Fruit fly (Drosophila melanogaster): ENCODE results near the gene CG13398.

Gene CG13398

dm6 chr2L:8395996-8396699 lies 18.9 kb downstream of the CG13398 start, which contains the start of the genes Peritrophin-15a and CG13385:
Gene Peritrophin-15a (minus strand): TSS chr2L:8396096.
Gene CG13385 (plus strand): TSS chr2L:8396649.
- TF ChIP-seq nom (GFP tag; optimal IDR thresholded peaks at IDR 0.05) (no peak), CG8924 (tag; optimal IDR thresholded peaks at IDR 0.05) (no peak), CG12236 (GFP tag; optimal IDR thresholded peaks at IDR 0.05) (no peak), Usf (GFP tag; optimal IDR thresholded peaks at IDR 0.05) (no peak), CG7745 (tag; optimal IDR thresholded peaks at IDR 0.05) (no peak), CG8478 (optimal IDR thresholded peaks at IDR 0.05) (no peak), trh (GFP tag; optimal IDR thresholded peaks at IDR 0.05) (no peak), Hsf (GFP tag; optimal IDR thresholded peaks at IDR 0.05) (no peak), Jarid2 (GFP tag; optimal IDR thresholded peaks at IDR 0.05) (no peak), CG34224 (GFP tag; IDR thresholded peaks at IDR 0.05; ENCODE audit: partially characterized antibody) (no peak), CG9609 (GFP tag; optimal IDR thresholded peaks at IDR 0.05) (no peak), grau (tag; optimal IDR thresholded peaks at IDR 0.05) (no peak)

DNA sequence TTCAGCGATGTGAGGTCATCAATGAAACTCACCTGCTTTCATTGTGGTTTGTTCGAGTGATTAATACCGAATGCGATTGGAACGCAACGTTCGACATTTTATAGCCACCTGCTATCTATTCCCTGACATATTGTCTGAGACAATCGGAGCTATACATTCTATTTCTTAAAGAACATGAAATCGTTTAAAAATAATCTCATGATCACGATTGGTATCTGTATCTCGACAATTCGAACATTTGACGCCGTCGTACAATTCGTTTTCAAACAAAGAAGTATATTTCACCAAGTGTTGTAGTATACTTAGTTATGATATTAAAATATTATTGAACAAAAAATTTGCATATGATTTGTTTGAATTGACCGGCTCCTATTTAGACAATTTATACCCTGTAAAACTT lies 20.2 kb downstream of the CG13398 start, which contains the start of gene Peritrophin-15b:
Gene Peritrophin-15b, minus strand, starts transcription at position 101 of the 400 bp plus-strand sequence.
- TF ChIP-seq sisA (GFP tag; IDR thresholded peaks at IDR 0.05): no peak
- no peak for TF ChIP-seq CG33213 (GFP tag; optimal IDR thresholded peaks at IDR 0.05)
- no peak for TF ChIP-seq Six4 (GFP tag; optimal IDR thresholded peaks at IDR 0.05)
- no peak for TF ChIP-seq Dek (tag; optimal IDR thresholded peaks at IDR 0.05)
- no peak for TF ChIP-seq hbn (GFP tag; IDR thresholded peaks at IDR 0.05; ENCODE audit: partially characterized antibody)
- no peak for TF ChIP-seq CG18262 (tag; optimal IDR thresholded peaks at IDR 0.05)
- no peak for TF ChIP-seq stwl (tag; optimal IDR thresholded peaks at IDR 0.05)
- TF ChIP-seq CG10366 (GFP tag; IDR thresholded peaks at IDR 0.05): no peak
- TF ChIP-seq CG11398 (GFP tag; optimal IDR thresholded peaks at IDR 0.05): no peak
- no peak for TF ChIP-seq ac (GFP tag; optimal IDR thresholded peaks at IDR 0.05)
- TF ChIP-seq pan (optimal IDR thresholded peaks at IDR 0.05): no peak
- TF ChIP-seq pan (GFP tag; optimal IDR thresholded peaks at IDR 0.05 in 1 of 2, IDR thresholded peaks at IDR 0.05 in 1 of 2): no peak
- no peak for TF ChIP-seq aop (GFP tag; IDR thresholded peaks at IDR 0.05)
- no peak for TF ChIP-seq CG15073 (GFP tag; optimal IDR thresholded peaks at IDR 0.05)
- no peak for TF ChIP-seq nerfin-1 (tag; optimal IDR thresholded peaks at IDR 0.05)
- no peak for TF ChIP-seq ewg (GFP tag; optimal IDR thresholded peaks at IDR 0.05)
- no peak for TF ChIP-seq CG14710 (tag; optimal IDR thresholded peaks at IDR 0.05)
- TF ChIP-seq dati (GFP tag; IDR thresholded peaks at IDR 0.05): no peak
- no peak for TF ChIP-seq C15 (GFP tag; IDR thresholded peaks at IDR 0.05)
- TF ChIP-seq CG17802 (tag; optimal IDR thresholded peaks at IDR 0.05): no peak
- no peak for TF ChIP-seq CoRest (tag; optimal IDR thresholded peaks at IDR 0.05)

DNA sequence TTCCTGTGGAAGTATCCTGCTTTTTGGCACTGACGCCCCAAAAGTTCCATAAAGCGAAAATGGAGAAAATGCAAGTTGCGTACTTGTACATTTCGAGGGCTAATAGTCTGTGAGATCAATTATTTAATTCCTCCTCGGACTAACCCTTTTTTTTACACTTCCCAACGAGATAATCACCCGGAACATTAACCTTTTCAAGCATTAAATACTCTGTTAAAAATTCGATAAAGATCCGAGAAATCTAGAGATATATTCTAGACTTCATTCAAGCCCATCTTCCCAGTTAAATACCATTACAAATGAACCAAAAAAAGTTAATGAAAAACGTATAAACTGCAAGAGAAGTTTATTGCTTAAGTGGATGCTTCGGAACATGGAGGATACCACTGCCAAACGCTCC lies 20.9 kb downstream of the CG13398 start, which contains the start of gene lectin-29Ca:
Gene lectin-29Ca, minus strand, starts transcription at position 101 of the 400 bp plus-strand sequence.
- TF ChIP-seq Dek (tag; optimal IDR thresholded peaks at IDR 0.05) (no peak), Dbx (GFP tag; IDR thresholded peaks at IDR 0.05) (no peak), H15 (GFP tag; IDR thresholded peaks at IDR 0.05) (no peak), CG11504 (tag; optimal IDR thresholded peaks at IDR 0.05) (no peak), BtbVII (GFP tag; optimal IDR thresholded peaks at IDR 0.05) (no peak), Ada2b (GFP tag; IDR thresholded peaks at IDR 0.05) (no peak), YL-1 (GFP tag; optimal IDR thresholded peaks at IDR 0.05) (no peak), wdn (GFP tag; IDR thresholded peaks at IDR 0.05) (no peak), CrebB (tag; optimal IDR thresholded peaks at IDR 0.05) (no peak), btn (GFP tag; optimal IDR thresholded peaks at IDR 0.05) (no peak), CG18476 (GFP tag; optimal IDR thresholded peaks at IDR 0.05) (no peak), CG17186 (GFP tag; optimal IDR thresholded peaks at IDR 0.05) (no peak), chm (GFP tag; IDR thresholded peaks at IDR 0.05) (no peak), ssp (GFP tag; IDR thresholded peaks at IDR 0.05) (no peak), Sry-β (GFP tag; optimal IDR thresholded peaks at IDR 0.05) (no peak), BEAF-32 (GFP tag; optimal IDR thresholded peaks at IDR 0.05) (no peak), tna (GFP tag; IDR thresholded peaks at IDR 0.05; ENCODE audit: partially characterized antibody) (no peak)

Data from whole organism, embryonic.